Worm (Caenorhabditis elegans) whole organism, L2 larva: ENCODE measurements around the gene srw-89.

Experiments
- Y55F3AM.14 ChIP-seq: fragments of 200-800 bp; sonication (Bioruptor generic); optimal IDR thresholded peaks from 2 replicates; lab custom pipeline; 2018; ENCODE audit warnings: mild to moderate bottlenecking, missing genetic modification characterization, missing compliant biosample characterization
- dmd-4 ChIP-seq: sonication (generic microtip); optimal IDR thresholded peaks from 2 replicates; lab custom pipeline; 2017; ENCODE audit warnings: missing biosample characterization, missing genetic modification characterization
- egl-27 ChIP-seq: sonication (generic microtip); optimal IDR thresholded peaks from 3 replicates; lab custom pipeline; 2017; ENCODE audit warnings: missing biosample characterization, missing genetic modification reagents, missing genetic modification characterization
- elt-3 ChIP-seq: sonication (generic microtip); optimal IDR thresholded peaks from 2 replicates; lab custom pipeline; 2017; ENCODE audit warnings: missing biosample characterization, missing genetic modification characterization
- fos-1 ChIP-seq: fragments of 150-350 bp; optimal IDR thresholded peaks from 2 replicates; lab custom pipeline; 2014; ENCODE audit warnings: missing biosample characterization, missing genetic modification characterization
- lin-39 ChIP-seq: fragments of 150-350 bp; optimal IDR thresholded peaks from 2 replicates; lab custom pipeline; 2014; ENCODE audit warnings: missing biosample characterization, missing genetic modification reagents, missing genetic modification characterization
- mab-5 ChIP-seq: fragments of 150-350 bp; optimal IDR thresholded peaks from 2 replicates; lab custom pipeline; 2014; ENCODE audit warnings: missing biosample characterization, missing genetic modification characterization
- mbf-1 ChIP-seq: sonication (generic microtip); optimal IDR thresholded peaks from 2 replicates; lab custom pipeline; 2017; ENCODE audit warnings: missing biosample characterization, missing genetic modification characterization
- mdl-1 ChIP-seq, 2 experiments: fragments of 150-350 bp in 1 of 2; sonication (generic microtip) in 1 of 2; optimal IDR thresholded peaks; 2 replicates each; lab custom pipeline; 2017; ENCODE audit warnings: missing biosample characterization in 2 of 2, missing genetic modification characterization in 2 of 2
- nhr-11 ChIP-seq: fragments of 150-350 bp; optimal IDR thresholded peaks from 2 replicates; lab custom pipeline; 2014; ENCODE audit warnings: missing biosample characterization, missing genetic modification characterization
- nhr-237 ChIP-seq: fragments of 150-350 bp; optimal IDR thresholded peaks from 2 replicates; lab custom pipeline; 2014; ENCODE audit warnings: missing biosample characterization, missing genetic modification characterization
- unc-39 ChIP-seq: fragments of 150-350 bp; optimal IDR thresholded peaks from 2 replicates; lab custom pipeline; 2014; ENCODE audit warnings: missing biosample characterization, missing genetic modification characterization
- ztf-11 ChIP-seq: sonication (generic microtip); optimal IDR thresholded peaks from 2 replicates; lab custom pipeline; 2017; ENCODE audit warnings: missing biosample characterization, missing genetic modification characterization
- ztf-4 ChIP-seq: fragments of 150-350 bp; optimal IDR thresholded peaks from 2 replicates; lab custom pipeline; 2014; ENCODE audit warnings: missing biosample characterization, missing genetic modification characterization

DNA sequence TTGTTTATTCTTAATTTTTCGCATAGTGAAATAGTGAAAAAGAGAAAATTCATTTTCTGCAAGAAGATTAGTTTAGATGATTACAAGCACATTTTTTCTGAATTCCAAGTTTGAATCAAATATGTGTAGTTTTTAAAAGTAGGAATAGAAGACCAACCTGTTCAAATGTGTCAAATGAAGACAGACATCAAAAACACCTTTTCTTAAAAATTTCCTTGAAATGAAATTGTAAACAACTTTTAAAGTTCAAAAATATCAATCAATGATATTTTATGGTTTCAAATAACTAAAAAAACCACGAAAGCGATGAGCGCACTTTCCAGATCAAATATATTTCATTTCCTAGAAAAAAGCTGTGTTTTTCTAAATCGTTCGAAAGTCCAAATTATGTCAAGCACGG lies 35.2 kb upstream of the srw-89 start, which contains the start of gene nlp-30:
- TF ChIP-seq Y55F3AM.14 (GFP tag; lab: Kevin White, UChicago): no peak
- no peak for TF ChIP-seq nhr-11 (tag; lab: Kevin White, UChicago)
- TF ChIP-seq mdl-1 (tag; optimal IDR thresholded peaks at IDR 0.05; lab: Kevin White, UChicago): no peak
- TF ChIP-seq unc-39 (tag; lab: Kevin White, UChicago): no peak
- no peak for TF ChIP-seq nhr-237
- no peak for TF ChIP-seq mab-5 (tag; lab: Kevin White, UChicago)
- TF ChIP-seq fos-1 (tag; lab: Kevin White, UChicago): no peak
- no peak for TF ChIP-seq ztf-4 (tag; lab: Kevin White, UChicago)
- TF ChIP-seq lin-39: no peak
- no peak for TF ChIP-seq egl-27 (tag; lab: Kevin White, UChicago)
- TF ChIP-seq dmd-4 (tag; lab: Kevin White, UChicago): no peak
- TF ChIP-seq ztf-11 (tag; lab: Kevin White, UChicago): no peak
- TF ChIP-seq elt-3 (tag; lab: Kevin White, UChicago): no peak
- no peak for TF ChIP-seq mbf-1 (tag; lab: Kevin White, UChicago)
